Fruit fly (Drosophila melanogaster): ENCODE data around the gene by.

Gene by

DNA sequence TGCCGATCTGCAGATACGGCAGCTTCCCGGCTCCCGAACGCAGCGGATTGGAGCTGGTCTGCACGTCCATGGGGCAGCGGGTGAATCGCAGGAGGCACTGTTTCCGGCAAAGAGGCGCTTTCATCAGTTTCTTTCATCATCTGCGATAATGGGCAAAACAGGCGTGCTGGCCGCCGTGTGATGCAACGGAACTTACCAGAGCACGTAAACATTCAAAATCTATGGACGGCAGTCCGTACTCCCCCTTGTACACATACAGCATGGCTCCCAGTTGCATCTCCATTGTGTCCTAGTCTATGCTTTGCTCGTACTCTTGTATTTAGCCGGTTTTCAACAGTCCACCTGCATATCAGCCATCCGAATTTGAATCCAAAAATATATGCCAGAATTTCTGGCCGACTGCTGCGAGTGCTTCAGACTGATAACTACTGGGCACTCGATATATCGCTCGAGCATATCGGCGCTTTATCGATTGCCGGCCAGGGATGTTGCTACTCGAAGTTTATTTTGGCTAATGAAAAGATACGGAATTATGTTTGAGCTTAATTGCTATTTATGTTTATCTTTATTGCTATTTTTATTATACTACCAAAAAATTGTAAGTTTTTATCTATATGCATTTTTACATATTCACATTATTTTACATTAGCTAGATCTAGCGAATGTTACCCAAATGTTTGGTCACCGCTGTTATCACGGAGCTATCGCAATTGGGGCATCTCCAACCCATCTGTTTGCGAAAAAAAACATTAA is 30.6 kb upstream of the by start, which contains the start of the genes CG9393 and Vps45 (continued):
- TF ChIP-seq disco-r (GFP tag; optimal IDR thresholded peaks at IDR 0.05): no peak
- no peak for TF ChIP-seq CG3281 (GFP tag; optimal IDR thresholded peaks at IDR 0.05)
- TF ChIP-seq maf-S (GFP tag; optimal IDR thresholded peaks at IDR 0.05): peak; percentile 59
- TF ChIP-seq nau (GFP tag; optimal IDR thresholded peaks at IDR 0.05): no peak
- TF ChIP-seq al (GFP tag; IDR thresholded peaks at IDR 0.05): peak; percentile 67
- no peak for TF ChIP-seq CG11696 (GFP tag; IDR thresholded peaks at IDR 0.05)
- TF ChIP-seq B-H1 (GFP tag; IDR thresholded peaks at IDR 0.05): 0 out of 3 replicates have a peak, but pooled peaks have one; percentile 14
- TF ChIP-seq CG3847 (GFP tag; IDR thresholded peaks at IDR 0.05): peak; percentile 70

dm6 chr3R:9561121-9561520 is 28.3 kb upstream of the by start:
- no peak for TF ChIP-seq ab (GFP tag; optimal IDR thresholded peaks at IDR 0.05)
- TF ChIP-seq zfh2 (GFP tag; optimal IDR thresholded peaks at IDR 0.05): no peak
- no peak for TF ChIP-seq salm (tag; optimal IDR thresholded peaks at IDR 0.05)
- no peak for TF ChIP-seq CG1233 (GFP tag; optimal IDR thresholded peaks at IDR 0.05)
- no peak for TF ChIP-seq CG8089 (GFP tag; optimal IDR thresholded peaks at IDR 0.05)
- TF ChIP-seq hkb (optimal IDR thresholded peaks at IDR 0.05): no peak
- TF ChIP-seq hkb (GFP tag; IDR thresholded peaks at IDR 0.05): no peak
- no peak for TF ChIP-seq Asciz (GFP tag; optimal IDR thresholded peaks at IDR 0.05)
- no peak for TF ChIP-seq pfk (GFP tag; optimal IDR thresholded peaks at IDR 0.05)
- TF ChIP-seq luna (GFP tag; optimal IDR thresholded peaks at IDR 0.05): no peak
- TF ChIP-seq Ets65A (GFP tag): peak; percentile 53
- TF ChIP-seq wdn (GFP tag; IDR thresholded peaks at IDR 0.05): no peak
- no peak for TF ChIP-seq sqz (GFP tag; optimal IDR thresholded peaks at IDR 0.05)
- no peak for TF ChIP-seq org-1 (GFP tag; optimal IDR thresholded peaks at IDR 0.05)
- no peak for TF ChIP-seq CG2129 (GFP tag; IDR thresholded peaks at IDR 0.05; ENCODE audit: partially characterized antibody)
- TF ChIP-seq CG16813 (GFP tag; IDR thresholded peaks at IDR 0.05; ENCODE audit: partially characterized antibody): 0 out of 3 replicates have a peak, but pooled peaks have one; percentile 33
- TF ChIP-seq CG6175 (GFP tag; IDR thresholded peaks at IDR 0.05): no peak
- 0 out of 2 replicates have a peak, but pooled peaks have one; percentile 2 for TF ChIP-seq Ada2b (GFP tag; IDR thresholded peaks at IDR 0.05)
- peak; percentile 54 for TF ChIP-seq Med (GFP tag)

dm6 chr3R:9559413-9560014 is 26.7 kb upstream of the by start, which contains the start of the genes AP-1mu and MBD-like:
TSS of gene AP-1mu (minus strand) at chr3R:9559525.
TSS of gene MBD-like (plus strand) at chr3R:9559760.
- TF ChIP-seq Usf (GFP tag; optimal IDR thresholded peaks at IDR 0.05) (no peak), CG3065 (GFP tag; optimal IDR thresholded peaks at IDR 0.05) (no peak), prd (optimal IDR thresholded peaks at IDR 0.05) (no peak), prd (GFP tag; IDR thresholded peaks at IDR 0.05) (peak; percentile 77), Gsc (GFP tag; IDR thresholded peaks at IDR 0.05) (no peak), scrt (GFP tag; optimal IDR thresholded peaks at IDR 0.05) (no peak), psq (GFP tag; optimal IDR thresholded peaks at IDR 0.05) (no peak), CG11504 (tag; optimal IDR thresholded peaks at IDR 0.05) (no peak), bigmax (GFP tag; optimal IDR thresholded peaks at IDR 0.05) (no peak), eyg (GFP tag; optimal IDR thresholded peaks at IDR 0.05) (peak; percentile 19), Bteb2 (GFP tag; optimal IDR thresholded peaks at IDR 0.05) (peak; percentile 52), CG7987 (GFP tag; optimal IDR thresholded peaks at IDR 0.05) (peak; percentile 4), CG6854 (GFP tag; optimal IDR thresholded peaks at IDR 0.05) (no peak), H15 (GFP tag; IDR thresholded peaks at IDR 0.05) (0 out of 3 replicates have a peak, but pooled peaks have one; percentile 18), cg (GFP tag; optimal IDR thresholded peaks at IDR 0.05) (no peak), CG7963 (GFP tag; IDR thresholded peaks at IDR 0.05; ENCODE audit: partially characterized antibody) (no peak), Sin3A (optimal IDR thresholded peaks at IDR 0.05) (peak; percentile 94), grn (GFP tag; optimal IDR thresholded peaks at IDR 0.05) (peak; percentile 24), CG9727 (GFP tag; optimal IDR thresholded peaks at IDR 0.05) (peak; percentile 72), salm (tag; optimal IDR thresholded peaks at IDR 0.05) (no peak), org-1 (GFP tag; optimal IDR thresholded peaks at IDR 0.05) (no peak), yki (optimal IDR thresholded peaks at IDR 0.05) (no peak), CG9797 (GFP tag; optimal IDR thresholded peaks at IDR 0.05) (peak; percentile 94), CG10565 (GFP tag; optimal IDR thresholded peaks at IDR 0.05) (no peak), CG3847 (GFP tag; IDR thresholded peaks at IDR 0.05) (peak; percentile 88)
